Worm (Caenorhabditis elegans): Measurements from ENCODE around the gene K08F4.3.

DNA sequence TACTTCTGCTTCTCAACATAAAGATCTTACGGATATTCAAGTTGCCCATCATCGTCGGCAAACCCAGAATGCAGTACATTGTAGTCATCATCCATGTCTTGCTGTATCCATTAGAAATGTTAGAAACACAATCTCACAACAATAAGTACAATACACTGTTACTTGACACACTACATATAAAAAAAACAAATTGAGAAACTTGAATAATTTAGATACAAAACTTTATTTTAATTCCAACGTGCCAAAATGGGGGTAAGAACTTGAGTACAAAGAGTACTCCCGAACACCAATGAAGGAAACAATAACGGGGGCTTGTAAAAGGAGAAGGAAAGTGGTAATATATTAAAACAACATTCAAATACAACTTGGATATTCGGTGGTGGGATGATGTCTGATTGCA is 2.5 kb upstream of the K08F4.3 start, which contains the start of gene ctf-18:
- no peak for TF ChIP-seq nhr-12 (tag; optimal IDR thresholded peaks at IDR 0.05)
- TF ChIP-seq lin-15B (tag; optimal IDR thresholded peaks at IDR 0.05) = no peak
- no peak for TF ChIP-seq nhr-28 (tag; optimal IDR thresholded peaks at IDR 0.05)
- no peak for TF ChIP-seq fkh-10 (GFP tag; optimal IDR thresholded peaks at IDR 0.05)
- no peak for TF ChIP-seq elt-1 (tag; optimal IDR thresholded peaks at IDR 0.05)
